Worm (Caenorhabditis elegans): ENCODE results near the gene exc-5.

Gene exc-5

DNA sequence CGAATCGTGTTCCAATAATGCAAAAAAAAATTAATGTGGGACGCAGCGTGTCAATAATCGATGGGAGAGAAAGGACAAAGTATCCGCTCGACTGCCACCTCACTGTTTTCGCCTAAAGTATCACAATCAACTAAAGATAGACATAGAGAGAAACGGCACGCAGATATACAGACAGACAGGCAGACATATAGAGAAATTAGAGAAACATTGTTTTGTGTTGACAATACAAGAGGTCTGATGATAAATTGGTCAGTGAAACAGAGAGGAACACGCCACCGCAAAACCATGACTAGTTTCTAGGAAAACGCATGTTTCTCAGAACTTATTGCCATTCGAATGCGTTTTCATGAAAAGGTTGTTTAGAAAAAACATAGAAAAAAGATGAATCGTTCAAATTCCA is 17.1 kb upstream of the exc-5 start, which contains the start of gene T28C6.8:
TSS of gene T28C6.8 (minus strand) at position 137 of the 400 bp plus-strand sequence.
- TF ChIP-seq ceh-31 (tag; optimal IDR thresholded peaks at IDR 0.05) (no peak), dve-1 (tag; optimal IDR thresholded peaks at IDR 0.05) (peak; percentile 5), eyg-1 (tag; optimal IDR thresholded peaks at IDR 0.05) (no peak)

DNA sequence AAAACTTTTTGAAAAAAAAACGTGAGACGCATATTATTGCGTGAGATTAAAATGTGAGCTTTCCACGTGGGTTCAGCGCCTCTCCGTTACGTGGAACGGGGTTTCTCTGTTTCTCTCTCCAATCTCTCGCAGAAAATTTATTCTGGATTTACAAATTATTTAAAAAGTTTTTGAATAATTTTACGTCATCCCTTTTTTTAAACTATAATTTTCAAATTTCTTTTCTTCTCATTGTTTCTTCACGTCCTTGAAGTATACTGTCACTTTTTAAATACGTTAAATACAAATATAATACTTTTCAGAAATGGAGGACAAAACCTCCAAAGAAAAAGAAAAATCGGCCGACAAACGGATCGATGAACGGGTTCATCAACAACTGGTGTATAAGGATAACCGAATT is 14.0 kb upstream of the exc-5 start, which contains the start of gene T28C6.7:
TSS of gene T28C6.7 (plus strand) at position 301 of the 400 bp plus-strand sequence.
- TF ChIP-seq dmd-4 (tag; optimal IDR thresholded peaks at IDR 0.05; ENCODE audit: borderline replicate concordance) = no peak
- TF ChIP-seq ahr-1 (tag; optimal IDR thresholded peaks at IDR 0.05) = no peak
- no peak for TF ChIP-seq ref-2 (tag; optimal IDR thresholded peaks at IDR 0.05)
- TF ChIP-seq hlh-8 (tag; optimal IDR thresholded peaks at IDR 0.05) = no peak
- TF ChIP-seq ceh-9 (tag; optimal IDR thresholded peaks at IDR 0.05) = no peak
- no peak for TF ChIP-seq unc-3 (GFP tag; conservative IDR thresholded peaks at IDR 0.05)
- no peak for TF ChIP-seq unc-3 (tag; optimal IDR thresholded peaks at IDR 0.05)
- TF ChIP-seq hlh-6 (tag; optimal IDR thresholded peaks at IDR 0.05) = no peak
- no peak for TF ChIP-seq ceh-19 (GFP tag; optimal IDR thresholded peaks at IDR 0.05)
- no peak for TF ChIP-seq pros-1 (tag; optimal IDR thresholded peaks at IDR 0.05)

DNA sequence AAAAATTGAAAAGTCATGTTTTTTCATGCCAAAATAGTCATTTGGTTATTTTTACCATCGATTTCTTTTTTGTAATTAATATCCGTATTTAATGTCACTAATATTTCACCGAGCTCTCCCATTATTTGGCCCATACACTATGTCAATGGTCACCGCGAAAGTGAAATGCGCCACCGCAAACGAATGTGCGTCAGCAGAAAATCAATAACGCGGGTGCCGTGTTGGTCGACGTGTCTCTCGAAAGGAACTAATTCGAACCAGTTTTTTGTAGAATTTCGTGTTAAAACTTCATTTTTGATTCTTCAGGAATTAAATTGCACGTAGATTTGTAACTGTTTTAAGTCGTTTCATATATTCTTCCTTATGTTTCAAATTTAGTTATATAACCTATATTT is 13.1 kb upstream of the exc-5 start:
- TF ChIP-seq rnt-1 (tag; optimal IDR thresholded peaks at IDR 0.05) (no peak), ceh-48 (tag; optimal IDR thresholded peaks at IDR 0.05) (peak; percentile 88)

DNA sequence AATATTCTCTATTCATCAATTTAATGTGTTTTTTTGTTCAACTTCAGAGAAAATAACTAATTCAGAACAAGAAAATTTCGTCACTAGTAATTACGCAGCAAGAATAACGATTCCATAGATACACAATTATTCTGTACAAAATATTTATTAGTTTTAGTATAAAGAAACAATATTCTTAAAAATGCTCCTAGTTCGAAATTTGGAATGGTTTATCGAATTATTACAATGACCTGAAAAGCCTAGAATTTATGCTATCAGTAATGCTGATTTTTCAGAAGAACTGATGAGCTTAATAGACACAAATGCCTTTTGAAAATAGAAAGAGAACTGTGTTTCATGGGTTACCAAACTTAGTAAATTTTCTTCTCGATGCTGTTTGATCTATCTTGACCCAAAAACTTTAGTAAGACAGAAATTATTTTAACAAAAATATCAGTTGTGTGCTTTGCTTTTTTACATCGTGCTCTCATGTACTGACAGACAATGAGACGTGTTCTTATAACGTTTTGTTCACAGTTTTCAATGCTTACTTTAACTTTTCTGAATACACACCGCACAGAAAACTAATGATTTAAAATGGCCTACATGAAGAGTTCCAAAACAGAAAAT is 12.6 kb upstream of the exc-5 start:
- TF ChIP-seq nhr-11 (tag; optimal IDR thresholded peaks at IDR 0.05) = no peak
- TF ChIP-seq Y22D7AL.16 (tag; optimal IDR thresholded peaks at IDR 0.05) = no peak
- no peak for TF ChIP-seq fkh-6 (tag; optimal IDR thresholded peaks at IDR 0.05)
- no peak for TF ChIP-seq mec-3 (tag; optimal IDR thresholded peaks at IDR 0.05; ENCODE audit: borderline replicate concordance)
- no peak for TF ChIP-seq syd-9 (tag; optimal IDR thresholded peaks at IDR 0.05)
- TF ChIP-seq unc-3 (GFP tag; conservative IDR thresholded peaks at IDR 0.05) = no peak
- TF ChIP-seq unc-3 (tag; optimal IDR thresholded peaks at IDR 0.05) = no peak
- no peak for TF ChIP-seq lim-6 (tag; optimal IDR thresholded peaks at IDR 0.05)
- TF ChIP-seq sox-4 (tag; optimal IDR thresholded peaks at IDR 0.05) = no peak
- TF ChIP-seq fkh-10 (GFP tag; optimal IDR thresholded peaks at IDR 0.05) = no peak
- no peak for TF ChIP-seq nfya-1 (tag; optimal IDR thresholded peaks at IDR 0.05)
- no peak for TF ChIP-seq rnt-1 (tag; optimal IDR thresholded peaks at IDR 0.05)
- TF ChIP-seq ceh-31 (tag; optimal IDR thresholded peaks at IDR 0.05) = no peak
- TF ChIP-seq pag-3 (tag; optimal IDR thresholded peaks at IDR 0.05; ENCODE audit: borderline replicate concordance) = no peak
- TF ChIP-seq gmeb-2 (tag; optimal IDR thresholded peaks at IDR 0.05) = no peak
- no peak for TF ChIP-seq unc-55 (GFP tag; optimal IDR thresholded peaks at IDR 0.05)
- TF ChIP-seq pros-1 (tag; optimal IDR thresholded peaks at IDR 0.05) = no peak

DNA sequence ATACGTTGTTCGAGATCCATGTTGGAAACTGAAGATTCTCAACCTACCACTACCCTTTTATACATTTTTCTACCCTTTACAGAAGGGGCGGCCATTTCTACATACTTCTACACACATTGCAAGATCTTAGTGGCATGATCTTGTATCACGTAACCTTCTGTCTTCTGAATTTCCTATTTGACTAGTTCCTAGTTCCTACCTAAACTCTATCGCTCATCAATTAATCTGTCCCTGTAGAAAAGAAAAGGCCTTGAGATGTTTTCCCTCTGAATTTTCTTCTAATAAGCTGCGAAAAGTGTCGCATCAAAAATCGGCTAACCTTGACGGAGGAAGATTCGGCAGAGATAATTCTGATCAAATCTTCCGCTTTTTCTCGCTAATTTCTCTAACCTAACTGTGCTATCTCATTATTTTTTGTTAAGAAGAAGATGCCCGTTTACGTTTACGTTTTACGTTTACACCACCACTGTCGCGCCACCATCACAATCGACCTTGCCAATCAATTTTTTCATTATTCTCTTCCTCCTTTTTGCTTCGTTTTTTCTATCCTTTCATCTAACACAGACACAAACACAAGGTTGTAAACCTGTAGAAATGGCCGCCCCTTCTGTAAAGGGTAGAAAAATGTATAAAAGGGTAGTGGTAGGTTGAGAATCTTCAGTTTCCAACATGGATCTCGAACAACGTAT is 10.8 kb upstream of the exc-5 start, which contains the start of the genes col-117 and col-3:
TSS of gene col-117 (minus strand) at position 51 of the 689 bp plus-strand sequence.
TSS of gene col-3 (plus strand) at position 639 of the 689 bp plus-strand sequence.
- TF ChIP-seq pros-1 (tag; optimal IDR thresholded peaks at IDR 0.05) = no peak
- no peak for TF ChIP-seq npax-4 (tag; optimal IDR thresholded peaks at IDR 0.05)
- TF ChIP-seq ceh-34 (tag; optimal IDR thresholded peaks at IDR 0.05) = no peak
- no peak for TF ChIP-seq syd-9 (tag; optimal IDR thresholded peaks at IDR 0.05)
- TF ChIP-seq ceh-18 (tag; optimal IDR thresholded peaks at IDR 0.05) = no peak
- no peak for TF ChIP-seq ceh-19 (GFP tag; optimal IDR thresholded peaks at IDR 0.05)

DNA sequence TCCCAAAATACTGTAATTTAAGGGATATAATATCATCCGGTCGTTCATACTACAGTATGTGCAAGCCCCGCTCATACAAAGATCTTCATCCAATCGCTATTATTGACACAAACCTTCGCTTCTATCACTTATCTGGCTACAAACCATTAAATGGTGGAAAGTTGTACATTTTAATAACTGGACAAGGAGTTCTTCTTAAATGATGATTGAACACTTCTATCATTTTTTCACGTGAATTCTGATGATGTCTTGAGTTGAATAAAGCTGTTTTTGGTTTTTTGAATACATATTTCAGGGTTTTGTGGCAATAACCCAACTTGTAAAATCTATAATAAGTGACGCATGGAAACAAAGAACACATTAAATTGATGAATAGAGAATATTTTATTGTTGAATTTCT is 9.1 kb upstream of the exc-5 start:
- TF ChIP-seq zip-5 (tag; optimal IDR thresholded peaks at IDR 0.05) (no peak), pha-2 (tag; optimal IDR thresholded peaks at IDR 0.05) (no peak), T23F11.4 (GFP tag; optimal IDR thresholded peaks at IDR 0.05) (no peak), F13H6.1 (tag; optimal IDR thresholded peaks at IDR 0.05) (no peak), pha-4 (tag; optimal IDR thresholded peaks at IDR 0.05) (no peak), lim-6 (tag; optimal IDR thresholded peaks at IDR 0.05) (no peak), K02D7.2 (tag; optimal IDR thresholded peaks at IDR 0.05) (no peak), ceh-9 (tag; optimal IDR thresholded peaks at IDR 0.05) (no peak), elt-4 (tag; optimal IDR thresholded peaks at IDR 0.05) (no peak), C08G9.2 (tag; optimal IDR thresholded peaks at IDR 0.05) (no peak), ahr-1 (tag; optimal IDR thresholded peaks at IDR 0.05) (no peak), hlh-13 (GFP tag; optimal IDR thresholded peaks at IDR 0.05) (no peak)

Measured in whole organism, late embryonic.